Fruit fly (Drosophila melanogaster) whole organism: ENCODE data around the gene Hf.

Experiments used
- Dll ChIP-seq: fragments of >200 bp; optimal IDR thresholded peaks from 2 replicates; lab custom pipeline; 2017
- psq ChIP-seq: fragments of >200 bp; optimal IDR thresholded peaks from 2 replicates; lab custom pipeline; 2017

- TF ChIP-seq Dll (no peak), psq (lab: Kevin White, UChicago) (no peak)
These were observed 24.4 kb downstream of the Hf start for dm6 chr2L:19943112-19943511.
